Worm (Caenorhabditis elegans) whole organism, late embryonic: ENCODE data around the gene cec-1.

ENCODE experiments used
- ahr-1 ChIP-seq: sonication (generic microtip); optimal IDR thresholded peaks from 2 replicates; lab custom pipeline; 2016; ENCODE audit warnings: missing genetic modification characterization, missing compliant biosample characterization
- ama-1 ChIP-seq: fragments of 150-350 bp; optimal IDR thresholded peaks from 2 replicates; lab custom pipeline; 2014
- ceh-30 ChIP-seq: fragments of 150-350 bp; optimal IDR thresholded peaks from 2 replicates; lab custom pipeline; 2014; ENCODE audit warnings: missing biosample characterization, missing genetic modification characterization
- ceh-9 ChIP-seq: sonication (generic microtip); optimal IDR thresholded peaks from 2 replicates; lab custom pipeline; 2016; ENCODE audit warnings: mild to moderate bottlenecking, missing genetic modification characterization, inconsistent platforms, missing compliant biosample characterization
- dve-1 ChIP-seq: sonication (generic microtip); optimal IDR thresholded peaks from 2 replicates; lab custom pipeline; 2017; ENCODE audit warnings: antibody characterized with exemption, mild to moderate bottlenecking, missing genetic modification characterization, missing compliant biosample characterization
- ets-4 ChIP-seq: sonication (generic microtip); optimal IDR thresholded peaks from 2 replicates; lab custom pipeline; 2016; ENCODE audit warnings: missing genetic modification characterization, missing compliant biosample characterization
- fax-1 ChIP-seq: sonication (generic microtip); optimal IDR thresholded peaks from 2 replicates; lab custom pipeline; 2016; ENCODE audit warnings: missing genotype, missing genetic modification characterization, missing compliant biosample characterization
- lin-11 ChIP-seq: fragments of 200-800 bp; sonication (Bioruptor generic); optimal IDR thresholded peaks from 2 replicates; lab custom pipeline; 2018; ENCODE audit warnings: mild to moderate bottlenecking, missing genetic modification characterization, missing compliant biosample characterization
- nhr-11 ChIP-seq: fragments of 150-350 bp; optimal IDR thresholded peaks from 2 replicates; lab custom pipeline; 2014; ENCODE audit warnings: missing biosample characterization, missing genetic modification characterization
- pax-1 ChIP-seq: fragments of 150-350 bp; optimal IDR thresholded peaks from 2 replicates; lab custom pipeline; 2014; ENCODE audit warnings: missing biosample characterization, missing genetic modification characterization
- pha-4 ChIP-seq: fragments of 150-350 bp; optimal IDR thresholded peaks from 2 replicates; lab custom pipeline; 2018; ENCODE audit warnings: missing biosample characterization, missing genetic modification reagents, missing genetic modification characterization
- ref-2 ChIP-seq: sonication (generic microtip); optimal IDR thresholded peaks from 2 replicates; lab custom pipeline; 2016; ENCODE audit warnings: missing genetic modification characterization, missing compliant biosample characterization
- unc-42 ChIP-seq: sonication (generic microtip); optimal IDR thresholded peaks from 2 replicates; lab custom pipeline; 2016; ENCODE audit warnings: missing genotype, missing genetic modification characterization, missing compliant biosample characterization
- ztf-16 ChIP-seq: sonication (generic microtip); optimal IDR thresholded peaks from 2 replicates; lab custom pipeline; 2017; ENCODE audit warnings: missing genetic modification characterization, missing compliant biosample characterization

DNA sequence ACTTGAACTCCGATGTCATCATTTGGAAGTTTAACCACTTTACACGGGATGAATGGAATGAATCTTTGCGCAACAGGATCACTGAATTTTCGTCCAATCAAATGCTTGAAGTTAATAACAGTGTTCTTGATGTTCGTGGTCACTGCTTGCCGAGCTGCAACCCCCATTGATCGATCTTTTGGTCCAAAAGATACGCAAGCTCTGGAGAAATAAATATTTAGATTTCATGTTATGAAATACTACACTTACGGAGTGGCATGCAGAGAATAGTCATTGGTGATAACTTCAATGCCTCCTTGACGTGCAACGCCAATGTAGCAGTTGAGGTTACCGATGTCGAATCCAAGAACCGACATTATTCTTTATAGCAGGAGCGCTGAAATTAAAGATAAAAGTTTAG, 20.4 kb downstream of the cec-1 start, which contains the start of gene hsp-110:
- TF ChIP-seq ahr-1 (tag; lab: Kevin White, UChicago) (no peak), pax-1 (tag; lab: Kevin White, UChicago) (no peak), ref-2 (tag; lab: Kevin White, UChicago) (no peak), ama-1 (lab: Kevin White, UChicago) (no peak), ceh-30 (tag; lab: Kevin White, UChicago) (no peak), nhr-11 (tag; lab: Kevin White, UChicago) (no peak), ztf-16 (tag; lab: Kevin White, UChicago) (no peak), dve-1 (tag; lab: Kevin White, UChicago) (no peak), unc-42 (tag; lab: Kevin White, UChicago) (no peak), ceh-9 (tag; lab: Kevin White, UChicago) (no peak), lin-11 (tag; lab: Kevin White, UChicago) (no peak), fax-1 (tag; lab: Kevin White, UChicago) (no peak), pha-4 (tag; lab: Kevin White, UChicago) (no peak), ets-4 (tag; lab: Kevin White, UChicago) (no peak)
